Worm (Caenorhabditis elegans) whole organism, L3 larva: Measurements from ENCODE around the gene K07H8.5.

Experiments
- R02D3.7 ChIP-seq: fragments of 150-350 bp; optimal IDR thresholded peaks from 2 replicates; lab custom pipeline; 2014; ENCODE audit warnings: missing biosample characterization, missing genetic modification characterization
- ama-1 ChIP-seq: fragments of 150-350 bp; optimal IDR thresholded peaks from 2 replicates; lab custom pipeline; 2018
- daf-12 ChIP-seq: fragments of 150-350 bp; optimal IDR thresholded peaks from 2 replicates; lab custom pipeline; 2014; ENCODE audit warnings: missing biosample characterization, missing genetic modification reagents, missing genetic modification characterization
- fkh-10 ChIP-seq: sonication (generic microtip); optimal IDR thresholded peaks from 2 replicates; lab custom pipeline; 2017; ENCODE audit warnings: missing biosample characterization, missing genetic modification reagents, missing genetic modification characterization
- pha-4 ChIP-seq: fragments of 150-350 bp; optimal IDR thresholded peaks from 2 replicates; lab custom pipeline; 2014; ENCODE audit warnings: missing biosample characterization, missing genetic modification reagents, missing genetic modification characterization
- snpc-4 ChIP-seq: fragments of 150-350 bp; optimal IDR thresholded peaks from 2 replicates; lab custom pipeline; 2014; ENCODE audit warnings: missing biosample characterization, missing genetic modification characterization
- ztf-11 ChIP-seq: fragments of 150-350 bp; optimal IDR thresholded peaks from 2 replicates; lab custom pipeline; 2014; ENCODE audit warnings: missing biosample characterization, missing genetic modification characterization

DNA sequence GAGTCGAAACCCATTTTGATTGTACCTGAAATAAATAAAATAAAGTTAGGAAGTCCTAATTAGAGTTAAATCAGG lies 21.2 kb downstream of the K07H8.5 start, which contains the start of gene nucl-1:
- TF ChIP-seq fkh-10 (GFP tag; lab: Kevin White, UChicago), result no peak
- no peak for TF ChIP-seq ztf-11
- no peak for TF ChIP-seq R02D3.7 (tag; lab: Kevin White, UChicago)
- no peak for TF ChIP-seq pha-4 (tag; lab: Kevin White, UChicago)
- TF ChIP-seq snpc-4 (tag; lab: Kevin White, UChicago), result no peak
- no peak for TF ChIP-seq daf-12 (tag; lab: Kevin White, UChicago)
- TF ChIP-seq ama-1 (lab: Kevin White, UChicago), result no peak
